Worm (Caenorhabditis elegans): Measurements from ENCODE around the gene F20D6.6.

F20D6.6 gene

ce11 chrV:8131628-8132027 lies 28.1 kb upstream of the F20D6.6 start:
- peak; percentile 65 for TF ChIP-seq ama-1 (optimal IDR thresholded peaks at IDR 0.05)
- no peak for TF ChIP-seq elt-3 (tag; optimal IDR thresholded peaks at IDR 0.05)

- no peak for TF ChIP-seq ztf-4 (tag; optimal IDR thresholded peaks at IDR 0.05)
- TF ChIP-seq lin-15B (tag; optimal IDR thresholded peaks at IDR 0.05), result no peak
- TF ChIP-seq elt-2 (tag; optimal IDR thresholded peaks at IDR 0.05), result peak; percentile 34
- TF ChIP-seq unc-39 (tag; optimal IDR thresholded peaks at IDR 0.05), result no peak
- TF ChIP-seq ama-1 (optimal IDR thresholded peaks at IDR 0.05), result no peak
- TF ChIP-seq mdl-1 (tag; optimal IDR thresholded peaks at IDR 0.05), result no peak
- no peak for TF ChIP-seq egl-27 (tag; optimal IDR thresholded peaks at IDR 0.05)
Measured at ce11 chrV:8132926-8133325, 26.8 kb upstream of the F20D6.6 start, which contains the start of gene D1014.4. D1014.4 (plus strand) TSS chrV:8133226.

ce11 chrV:8143605-8144004 lies 16.1 kb upstream of the F20D6.6 start, which contains the start of gene D1014.2:
D1014.2 (plus strand) TSS chrV:8143905.
- TF ChIP-seq aly-2 (tag; optimal IDR thresholded peaks at IDR 0.05) (no peak), ztf-4 (tag; optimal IDR thresholded peaks at IDR 0.05) (no peak), ceh-9 (tag; optimal IDR thresholded peaks at IDR 0.05) (no peak), sea-2 (GFP tag; optimal IDR thresholded peaks at IDR 0.05) (no peak)

ce11 chrV:8144515-8144914 lies 15.2 kb upstream of the F20D6.6 start:
- TF ChIP-seq elt-3 (tag; optimal IDR thresholded peaks at IDR 0.05) (no peak), ztf-11 (tag; optimal IDR thresholded peaks at IDR 0.05) (no peak), lin-39 (tag; optimal IDR thresholded peaks at IDR 0.05) (no peak), nfya-1 (tag; optimal IDR thresholded peaks at IDR 0.05; ENCODE audit: insufficient read depth) (no peak), unc-62 (GFP tag; optimal IDR thresholded peaks at IDR 0.05) (no peak), lsy-12 (tag; optimal IDR thresholded peaks at IDR 0.05) (no peak), ZK546.5 (tag; optimal IDR thresholded peaks at IDR 0.05) (no peak), snpc-4 (tag; optimal IDR thresholded peaks at IDR 0.05) (no peak), fkh-2 (tag; optimal IDR thresholded peaks at IDR 0.05) (no peak), egl-5 (tag; optimal IDR thresholded peaks at IDR 0.05) (no peak), nhr-43 (tag; optimal IDR thresholded peaks at IDR 0.05; ENCODE audit: poor library complexity, severe bottlenecking) (no peak), nhr-11 (tag; optimal IDR thresholded peaks at IDR 0.05) (no peak), skn-1 (tag; optimal IDR thresholded peaks at IDR 0.05) (no peak), zag-1 (tag; optimal IDR thresholded peaks at IDR 0.05) (no peak), fos-1 (tag; optimal IDR thresholded peaks at IDR 0.05) (no peak), pqm-1 (tag; optimal IDR thresholded peaks at IDR 0.05) (no peak), nhr-12 (tag; optimal IDR thresholded peaks at IDR 0.05) (no peak), nhr-25 (tag; optimal IDR thresholded peaks at IDR 0.05) (no peak), nhr-76 (tag; optimal IDR thresholded peaks at IDR 0.05) (no peak)

ce11 chrV:8145329-8145728 lies 14.4 kb upstream of the F20D6.6 start, which contains the start of gene D1014.13:
D1014.13 (plus strand) TSS chrV:8145629.
- TF ChIP-seq zag-1 (tag; optimal IDR thresholded peaks at IDR 0.05), result no peak
- TF ChIP-seq nhr-23 (tag; optimal IDR thresholded peaks at IDR 0.05), result no peak
- no peak for TF ChIP-seq elt-3 (tag; optimal IDR thresholded peaks at IDR 0.05)
- no peak for TF ChIP-seq nhr-25 (tag; optimal IDR thresholded peaks at IDR 0.05)
- TF ChIP-seq hmg-11 (tag; optimal IDR thresholded peaks at IDR 0.05), result no peak
- TF ChIP-seq elt-1 (tag; optimal IDR thresholded peaks at IDR 0.05), result no peak
- no peak for TF ChIP-seq ceh-82 (tag; optimal IDR thresholded peaks at IDR 0.05)
- TF ChIP-seq aly-2 (tag; optimal IDR thresholded peaks at IDR 0.05), result no peak
- TF ChIP-seq nhr-67 (tag; optimal IDR thresholded peaks at IDR 0.05), result no peak
- TF ChIP-seq egl-5 (tag; optimal IDR thresholded peaks at IDR 0.05), result no peak
- no peak for TF ChIP-seq lin-15B (tag; optimal IDR thresholded peaks at IDR 0.05)
- TF ChIP-seq pqm-1 (tag; optimal IDR thresholded peaks at IDR 0.05), result no peak
- TF ChIP-seq elt-2 (tag; optimal IDR thresholded peaks at IDR 0.05), result no peak
- no peak for TF ChIP-seq sea-2 (GFP tag; optimal IDR thresholded peaks at IDR 0.05)
- no peak for TF ChIP-seq ceh-28 (tag; optimal IDR thresholded peaks at IDR 0.05)
- TF ChIP-seq lsy-12 (tag; optimal IDR thresholded peaks at IDR 0.05), result no peak
- TF ChIP-seq fos-1 (tag; optimal IDR thresholded peaks at IDR 0.05), result no peak
- TF ChIP-seq ceh-9 (tag; optimal IDR thresholded peaks at IDR 0.05), result no peak
- TF ChIP-seq egl-27 (tag; optimal IDR thresholded peaks at IDR 0.05), result no peak

All from whole organism, L3 larva.